Fruit fly (Drosophila melanogaster) whole organism: Measurements from ENCODE around the gene Sfp78E.

Source experiments
- CG8478 ChIP-seq: fragments of >200 bp; optimal IDR thresholded peaks from 2 replicates; lab custom pipeline; 2018; ENCODE audit warnings: inconsistent platforms
- Dll ChIP-seq: fragments of >200 bp; optimal IDR thresholded peaks from 2 replicates; lab custom pipeline; 2017
- EcR ChIP-seq, 2 experiments: fragments of >200 bp; optimal IDR thresholded peaks; 2 replicates each; lab custom pipeline; 2017; ENCODE audit warnings: missing biosample characterization in 2 of 2, missing genetic modification characterization in 2 of 2, missing genetic modification reagents in 2 of 2
- pan ChIP-seq: fragments of >200 bp; optimal IDR thresholded peaks from 2 replicates; lab custom pipeline; 2017
- psq ChIP-seq: fragments of >200 bp; optimal IDR thresholded peaks from 2 replicates; lab custom pipeline; 2017
- usp ChIP-seq: fragments of >200 bp; optimal IDR thresholded peaks from 2 replicates; lab custom pipeline; 2017; ENCODE audit warnings: missing biosample characterization, missing genetic modification characterization, mixed read lengths

- no peak for TF ChIP-seq CG8478 (lab: Kevin White, UChicago)
- TF ChIP-seq EcR (GFP tag; optimal IDR thresholded peaks at IDR 0.05; lab: Kevin White, UChicago) = no peak
- no peak for TF ChIP-seq pan
- no peak for TF ChIP-seq Dll
- no peak for TF ChIP-seq usp (GFP tag; lab: Kevin White, UChicago)
- TF ChIP-seq psq = no peak
Measured at dm6 chr3L:21733387-21733786, 49.5 kb upstream of the Sfp78E start, which contains the start of gene CG14568.
